Fruit fly (Drosophila melanogaster) whole organism, embryonic: Measurements from ENCODE around the gene mRpL40.

ENCODE experiments used
- ATbp ChIP-seq: fragments of 200-800 bp; sonication (Bioruptor generic); optimal IDR thresholded peaks from 2 replicates; lab custom pipeline; 2017; ENCODE audit warnings: missing biosample characterization, mild to moderate bottlenecking, missing genetic modification characterization, missing genetic modification reagents
- Blimp-1 ChIP-seq: fragments of 200-800 bp; sonication (Bioruptor generic); optimal IDR thresholded peaks from 3 replicates; lab custom pipeline; 2018; ENCODE audit warnings: missing biosample characterization, missing genetic modification characterization, mild to moderate bottlenecking, moderate library complexity, missing genetic modification reagents
- CG1024 ChIP-seq: fragments of 200-800 bp; sonication (Bioruptor generic); IDR thresholded peaks from 2 replicates; pipeline ENCODE4 v1.3.6; 2022; ENCODE audit warnings: missing biosample characterization, missing genetic modification characterization
- CG10959 ChIP-seq: fragments of 200-800 bp; sonication (Bioruptor generic); IDR thresholded peaks from 2 replicates; pipeline ENCODE4 v1.3.6; 2022; ENCODE audit warnings: missing biosample characterization, missing genetic modification characterization
- CG11560 ChIP-seq: fragments of 200-800 bp; sonication (Bioruptor generic); IDR thresholded peaks from 3 replicates; pipeline ENCODE4 v1.3.6; 2022; ENCODE audit warnings: missing biosample characterization, missing genetic modification characterization
- CG12236 ChIP-seq: fragments of 200-800 bp; sonication (Bioruptor generic); optimal IDR thresholded peaks from 2 replicates; lab custom pipeline; 2016; ENCODE audit warnings: missing biosample characterization, missing genetic modification characterization
- CG12391 ChIP-seq: fragments of 200-800 bp; sonication (Bioruptor generic); optimal IDR thresholded peaks from 3 replicates; lab custom pipeline; 2018; ENCODE audit warnings: missing biosample characterization, mild to moderate bottlenecking, missing genetic modification characterization, moderate library complexity
- CG12744 ChIP-seq: fragments of 200-800 bp; sonication (Bioruptor generic); optimal IDR thresholded peaks from 2 replicates; lab custom pipeline; 2016; ENCODE audit warnings: missing biosample characterization, missing genetic modification characterization
- CG12942 ChIP-seq: fragments of 200-800 bp; sonication (Bioruptor generic); optimal IDR thresholded peaks from 3 replicates; lab custom pipeline; 2016; ENCODE audit warnings: missing biosample characterization, missing genetic modification characterization
- CG13894 ChIP-seq: fragments of 200-800 bp; sonication (Bioruptor generic); optimal IDR thresholded peaks from 3 replicates; lab custom pipeline; 2018; ENCODE audit warnings: missing biosample characterization, mild to moderate bottlenecking, missing genetic modification characterization, moderate library complexity
- CG14965 ChIP-seq: fragments of 200-800 bp; sonication (Bioruptor generic); optimal IDR thresholded peaks from 2 replicates; lab custom pipeline; 2016; ENCODE audit warnings: missing biosample characterization, missing genetic modification characterization, borderline replicate concordance
- CG15011 ChIP-seq: fragments of 200-800 bp; sonication (Bioruptor generic); optimal IDR thresholded peaks from 3 replicates; lab custom pipeline; 2018; ENCODE audit warnings: missing biosample characterization, mild to moderate bottlenecking, missing genetic modification characterization
- CG15269 ChIP-seq: fragments of 200-800 bp; sonication (Bioruptor generic); optimal IDR thresholded peaks from 2 replicates; lab custom pipeline; 2018; ENCODE audit warnings: missing biosample characterization, mild to moderate bottlenecking, missing genetic modification characterization, moderate library complexity
- CG15696 ChIP-seq: fragments of 200-800 bp; sonication (Bioruptor generic); optimal IDR thresholded peaks from 2 replicates; lab custom pipeline; 2019; ENCODE audit warnings: missing biosample characterization, mild to moderate bottlenecking, missing genetic modification characterization, moderate library complexity
- CG17802 ChIP-seq: fragments of 200-800 bp; sonication (Bioruptor generic); optimal IDR thresholded peaks from 2 replicates; lab custom pipeline; 2018; ENCODE audit warnings: missing biosample characterization, mild to moderate bottlenecking, missing genetic modification characterization, moderate library complexity
- CG18262 ChIP-seq: fragments of 200-800 bp; optimal IDR thresholded peaks from 3 replicates; lab custom pipeline; 2019; ENCODE audit warnings: missing biosample characterization, mild to moderate bottlenecking, missing genetic modification characterization, moderate library complexity
- CG18476 ChIP-seq: fragments of 200-800 bp; sonication (Bioruptor generic); optimal IDR thresholded peaks from 2 replicates; lab custom pipeline; 2016; ENCODE audit warnings: missing biosample characterization, mild to moderate bottlenecking, missing genetic modification characterization
- CG18764 ChIP-seq: fragments of 200-800 bp; sonication (Bioruptor generic); optimal IDR thresholded peaks from 3 replicates; lab custom pipeline; 2016; ENCODE audit warnings: missing biosample characterization, missing genetic modification characterization
- CG2712 ChIP-seq: fragments of 200-800 bp; optimal IDR thresholded peaks from 3 replicates; lab custom pipeline; 2019; ENCODE audit warnings: missing biosample characterization, mild to moderate bottlenecking, missing genetic modification characterization, moderate library complexity
- CG42726 ChIP-seq: fragments of 200-800 bp; sonication (Bioruptor generic); IDR thresholded peaks from 2 replicates; pipeline ENCODE4 v1.3.6; 2022; ENCODE audit warnings: missing biosample characterization, missing genetic modification characterization; ENCODE audit not compliant: partially characterized antibody
- CG4282 ChIP-seq: fragments of 200-800 bp; sonication (Bioruptor generic); optimal IDR thresholded peaks from 2 replicates; lab custom pipeline; 2016; ENCODE audit warnings: missing biosample characterization, missing genetic modification characterization
- CG43689 ChIP-seq: fragments of 200-800 bp; sonication (Bioruptor generic); IDR thresholded peaks from 2 replicates; pipeline ENCODE4 v1.3.6; 2022; ENCODE audit warnings: missing biosample characterization, missing genetic modification characterization
- CG4404 ChIP-seq: fragments of 200-800 bp; sonication (Bioruptor generic); IDR thresholded peaks from 2 replicates; pipeline ENCODE4 v1.3.6; 2022; ENCODE audit warnings: missing biosample characterization, missing genetic modification characterization
- CG7987 ChIP-seq: fragments of 200-800 bp; sonication (Bioruptor generic); optimal IDR thresholded peaks from 2 replicates; lab custom pipeline; 2018; ENCODE audit warnings: missing biosample characterization, mild to moderate bottlenecking, missing genetic modification characterization, moderate library complexity
- CG8478 ChIP-seq: fragments of >200 bp; optimal IDR thresholded peaks from 2 replicates; lab custom pipeline; 2018
- CkIIα-i1 ChIP-seq: fragments of 200-800 bp; sonication (Bioruptor generic); IDR thresholded peaks from 2 replicates; pipeline ENCODE4 v1.3.6; 2022; ENCODE audit warnings: missing biosample characterization, missing genetic modification characterization
- Dip2 ChIP-seq: fragments of 200-800 bp; sonication (Bioruptor generic); IDR thresholded peaks from 2 replicates; pipeline ENCODE4 v1.3.6; 2022; ENCODE audit warnings: missing biosample characterization, missing genetic modification characterization
- GATAe ChIP-seq: fragments of 200-800 bp; sonication (Bioruptor generic); conservative IDR thresholded peaks from 2 replicates; pipeline ENCODE4 v1.3.6; 2022; ENCODE audit warnings: missing biosample characterization, missing genetic modification characterization
- H15 ChIP-seq: fragments of 200-800 bp; sonication (Bioruptor generic); IDR thresholded peaks from 3 replicates; pipeline ENCODE4 v1.3.6; 2022; ENCODE audit warnings: missing biosample characterization, missing genetic modification characterization
- HLH4C ChIP-seq: fragments of 200-800 bp; sonication (Bioruptor generic); IDR thresholded peaks from 3 replicates; pipeline ENCODE4 v1.3.6; 2022; ENCODE audit warnings: missing biosample characterization, missing genetic modification characterization; ENCODE audit not compliant: partially characterized antibody
- Hey ChIP-seq: fragments of 200-800 bp; sonication (Bioruptor generic); optimal IDR thresholded peaks from 3 replicates; lab custom pipeline; 2018; ENCODE audit warnings: missing biosample characterization, mild to moderate bottlenecking, missing genetic modification characterization
- Hmr ChIP-seq: fragments of 200-800 bp; sonication (Bioruptor generic); optimal IDR thresholded peaks from 3 replicates; lab custom pipeline; 2017; ENCODE audit warnings: mild to moderate bottlenecking, missing biosample characterization, missing genetic modification reagents, missing genetic modification characterization
- Trl ChIP-seq, 3 experiments: fragments of >200 bp in 2 of 3; fragments of 200-800 bp in 1 of 3; sonication (Bioruptor generic) in 1 of 3; optimal IDR thresholded peaks; 2 replicates in 1 of 3; 3 replicates in 2 of 3; lab custom pipeline; 2016 to 2017; ENCODE audit warnings: missing biosample characterization in 1 of 3, missing genetic modification characterization in 1 of 3
- aop ChIP-seq: fragments of 200-800 bp; sonication (Bioruptor generic); IDR thresholded peaks from 2 replicates; pipeline ENCODE4 v1.3.6; 2022; ENCODE audit warnings: missing biosample characterization, missing genetic modification characterization
- btn ChIP-seq: fragments of 200-800 bp; sonication (Bioruptor generic); optimal IDR thresholded peaks from 2 replicates; lab custom pipeline; 2016; ENCODE audit warnings: missing biosample characterization, missing genetic modification characterization
- dati ChIP-seq: fragments of 200-800 bp; sonication (Bioruptor generic); IDR thresholded peaks from 2 replicates; pipeline ENCODE4 v1.3.6; 2022; ENCODE audit warnings: missing biosample characterization, missing genetic modification characterization
- fu2 ChIP-seq: fragments of 200-800 bp; sonication (Bioruptor generic); optimal IDR thresholded peaks from 2 replicates; lab custom pipeline; 2016; ENCODE audit warnings: missing biosample characterization, missing genetic modification characterization
- gsb-n ChIP-seq: fragments of 200-800 bp; sonication (Bioruptor generic); optimal IDR thresholded peaks from 3 replicates; lab custom pipeline; 2018; ENCODE audit warnings: missing biosample characterization, mild to moderate bottlenecking, missing genetic modification characterization
- ham ChIP-seq: fragments of 200-800 bp; sonication (Bioruptor generic); IDR thresholded peaks from 2 replicates; pipeline ENCODE4 v1.3.6; 2022; ENCODE audit warnings: missing biosample characterization, missing genetic modification characterization
- insv ChIP-seq, 2 experiments: fragments of 200-800 bp; sonication (Bioruptor generic); optimal IDR thresholded peaks; 3 replicates each; lab custom pipeline; 2016 to 2018; ENCODE audit warnings: missing biosample characterization in 2 of 2, missing genetic modification characterization in 2 of 2
- inv ChIP-seq: fragments of 200-800 bp; sonication (Bioruptor generic); IDR thresholded peaks from 2 replicates; pipeline ENCODE4 v1.3.6; 2022; ENCODE audit warnings: missing biosample characterization, missing genetic modification characterization; ENCODE audit not compliant: partially characterized antibody
- lilli ChIP-seq: fragments of 200-800 bp; sonication (Bioruptor generic); optimal IDR thresholded peaks from 3 replicates; lab custom pipeline; 2016; ENCODE audit warnings: missing biosample characterization, missing genetic modification characterization
- mirr ChIP-seq: fragments of 200-800 bp; sonication (Bioruptor generic); optimal IDR thresholded peaks from 3 replicates; lab custom pipeline; 2018; ENCODE audit warnings: missing biosample characterization, mild to moderate bottlenecking, missing genetic modification characterization
- pb ChIP-seq: fragments of 200-800 bp; sonication (Bioruptor generic); optimal IDR thresholded peaks from 3 replicates; lab custom pipeline; 2016; ENCODE audit warnings: missing biosample characterization, missing genetic modification characterization
- repo ChIP-seq: fragments of 200-800 bp; sonication (Bioruptor generic); optimal IDR thresholded peaks from 2 replicates; lab custom pipeline; 2016; ENCODE audit warnings: missing biosample characterization, missing genetic modification characterization
- sc ChIP-seq, 3 experiments: fragments of >200 bp in 2 of 3; fragments of 200-800 bp in 1 of 3; sonication (Bioruptor generic) in 1 of 3; optimal IDR thresholded peaks; 2 replicates in 2 of 3; 3 replicates in 1 of 3; lab custom pipeline; 2017; ENCODE audit warnings: mild to moderate bottlenecking in 1 of 3, missing biosample characterization in 1 of 3, missing genetic modification characterization in 1 of 3, missing genetic modification reagents in 1 of 3
- shn ChIP-seq: fragments of 200-800 bp; sonication (Bioruptor generic); optimal IDR thresholded peaks from 3 replicates; lab custom pipeline; 2016; ENCODE audit warnings: missing biosample characterization, missing genetic modification characterization
- stc ChIP-seq: fragments of 200-800 bp; sonication (Bioruptor generic); IDR thresholded peaks from 2 replicates; pipeline ENCODE4 v1.3.6; 2022; ENCODE audit warnings: missing biosample characterization, missing genetic modification characterization
- toy ChIP-seq: fragments of 200-800 bp; sonication (Bioruptor generic); IDR thresholded peaks from 2 replicates; pipeline ENCODE4 v1.3.6; 2022; ENCODE audit warnings: missing biosample characterization, missing genetic modification characterization
- trh ChIP-seq: fragments of 200-800 bp; sonication (Bioruptor generic); optimal IDR thresholded peaks from 2 replicates; lab custom pipeline; 2016; ENCODE audit warnings: missing biosample characterization, missing genetic modification characterization
- unpg ChIP-seq: fragments of 200-800 bp; sonication (Bioruptor generic); optimal IDR thresholded peaks from 3 replicates; lab custom pipeline; 2018; ENCODE audit warnings: missing biosample characterization, mild to moderate bottlenecking, missing genetic modification characterization, moderate library complexity
- yki ChIP-seq: fragments of >200 bp; optimal IDR thresholded peaks from 3 replicates; lab custom pipeline; 2018

The mRpL40 gene

dm6 chr3R:11368766-11369165 is 39.0 kb upstream of the mRpL40 start (continued):
- TF ChIP-seq CG7987 (GFP tag; lab: Kevin White, UChicago) (no peak), CG4282 (GFP tag; lab: Kevin White, UChicago) (no peak), ham (GFP tag; lab: Robert Waterston, UW) (no peak), Dip2 (GFP tag; lab: Robert Waterston, UW) (no peak), fu2 (no peak), CG17802 (no peak), CG11560 (tag; lab: Robert Waterston, UW) (no peak), CG18476 (GFP tag; lab: Kevin White, UChicago) (no peak), CG8478 (lab: Kevin White, UChicago) (no peak), HLH4C (GFP tag; lab: Robert Waterston, UW) (no peak), toy (GFP tag; lab: Robert Waterston, UW) (no peak), insv (GFP tag; optimal IDR thresholded peaks at IDR 0.05; lab: Kevin White, UChicago) (no peak), Trl (optimal IDR thresholded peaks at IDR 0.05; lab: Kevin White, UChicago) (no peak), Trl (GFP tag; optimal IDR thresholded peaks at IDR 0.05; lab: Kevin White, UChicago) (peak; percentile 17), CkIIα-i1 (GFP tag; lab: Robert Waterston, UW) (no peak), CG12942 (GFP tag; lab: Kevin White, UChicago) (no peak), repo (no peak), dati (GFP tag; lab: Robert Waterston, UW) (no peak), shn (GFP tag; lab: Kevin White, UChicago) (no peak), CG2712 (tag; lab: Kevin White, UChicago) (peak; percentile 86), unpg (GFP tag; lab: Kevin White, UChicago) (no peak), CG13894 (tag; lab: Kevin White, UChicago) (no peak), Hmr (GFP tag; lab: Kevin White, UChicago) (no peak), CG15696 (tag; lab: Kevin White, UChicago) (peak; percentile 92), CG14965 (no peak), inv (GFP tag; lab: Robert Waterston, UW) (no peak), H15 (no peak), CG12744 (GFP tag; lab: Kevin White, UChicago) (no peak), ATbp (GFP tag; lab: Kevin White, UChicago) (no peak), CG43689 (GFP tag; lab: Robert Waterston, UW) (no peak), btn (GFP tag; lab: Kevin White, UChicago) (no peak), CG15269 (tag; lab: Kevin White, UChicago) (no peak), CG4404 (peak; percentile 88), Hey (tag; lab: Kevin White, UChicago) (no peak), CG18262 (peak; percentile 88), CG15011 (GFP tag; lab: Kevin White, UChicago) (no peak), yki (lab: Kevin White, UChicago) (no peak), trh (GFP tag; lab: Kevin White, UChicago) (no peak), stc (GFP tag; lab: Robert Waterston, UW) (no peak), GATAe (GFP tag; lab: Robert Waterston, UW) (no peak), CG18764 (GFP tag; lab: Kevin White, UChicago) (no peak), Blimp-1 (peak; percentile 49), CG12236 (no peak), lilli (GFP tag; lab: Kevin White, UChicago) (no peak), CG1024 (no peak), mirr (no peak), CG42726 (GFP tag; lab: Robert Waterston, UW) (no peak), CG12391 (tag; lab: Kevin White, UChicago) (peak; percentile 73), aop (GFP tag; lab: Robert Waterston, UW) (no peak), CG10959 (GFP tag; lab: Robert Waterston, UW) (peak; percentile 60; the same call in 1 of the 2 replicates), sc (optimal IDR thresholded peaks at IDR 0.05; lab: Kevin White, UChicago) (no peak), sc (GFP tag; optimal IDR thresholded peaks at IDR 0.05; lab: Kevin White, UChicago) (no peak), gsb-n (peak; percentile 75), pb (no peak)
